Worm (Caenorhabditis elegans) whole organism, L4 larva: Measurements from ENCODE around the gene gro-1.

Source experiments
- D1046.2 ChIP-seq: fragments of 200-800 bp; sonication (Bioruptor generic); IDR thresholded peaks from 2 replicates; pipeline ENCODE4 v1.3.6; 2022; ENCODE audit warnings: missing genetic modification characterization, missing compliant biosample characterization
- F44E2.7 ChIP-seq: fragments of 200-800 bp; sonication (Bioruptor generic); IDR thresholded peaks from 2 replicates; pipeline ENCODE4 v2.1.2; 2022; ENCODE audit warnings: missing genetic modification characterization, missing compliant biosample characterization
- R02D3.7 ChIP-seq: fragments of 150-350 bp; sonication (generic microtip); optimal IDR thresholded peaks from 3 replicates; lab custom pipeline; 2014; ENCODE audit warnings: missing biosample characterization, missing genetic modification characterization
- T20F7.1 ChIP-seq: fragments of 200-800 bp; sonication (Bioruptor generic); optimal IDR thresholded peaks from 2 replicates; lab custom pipeline; 2018; ENCODE audit warnings: mild to moderate bottlenecking, missing genetic modification characterization, missing compliant biosample characterization
- Y105C5A.15 ChIP-seq: fragments of 200-800 bp; sonication (Bioruptor generic); IDR thresholded peaks from 2 replicates; pipeline ENCODE4 v1.3.6; 2022; ENCODE audit warnings: missing genetic modification characterization, missing compliant biosample characterization
- ZK546.5 ChIP-seq, 2 experiments: sonication (generic microtip); optimal IDR thresholded peaks; 2 replicates each; lab custom pipeline; 2017; ENCODE audit warnings: missing biosample characterization in 2 of 2, missing genetic modification characterization in 2 of 2
- aha-1 ChIP-seq: fragments of 150-350 bp; peaks from one replicate; lab custom pipeline; 2014; ENCODE audit warnings: missing biosample characterization, missing genetic modification characterization
- ama-1 ChIP-seq: fragments of 150-350 bp; optimal IDR thresholded peaks from 2 replicates; lab custom pipeline; 2014; ENCODE audit warnings: inconsistent platforms, mixed read lengths
- arid-1 ChIP-seq: fragments of 200-800 bp; sonication (Bioruptor generic); conservative IDR thresholded peaks from 2 replicates; pipeline ENCODE4 v1.3.6; 2022; ENCODE audit warnings: missing genetic modification reagents, missing genetic modification characterization, missing compliant biosample characterization
- ceh-20 ChIP-seq: fragments of 200-800 bp; sonication (Bioruptor generic); IDR thresholded peaks from 2 replicates; pipeline ENCODE4 v1.3.6; 2022; ENCODE audit warnings: missing genetic modification reagents, missing genetic modification characterization, missing compliant biosample characterization
- ceh-28 ChIP-seq: fragments of 150-350 bp; optimal IDR thresholded peaks from 2 replicates; lab custom pipeline; 2014; ENCODE audit warnings: missing biosample characterization, missing genetic modification reagents, missing genetic modification characterization
- ceh-62 ChIP-seq: sonication (generic microtip); optimal IDR thresholded peaks from 2 replicates; lab custom pipeline; 2017; ENCODE audit warnings: missing biosample characterization, missing genetic modification characterization
- ceh-82 ChIP-seq: sonication (generic microtip); optimal IDR thresholded peaks from 2 replicates; lab custom pipeline; 2017; ENCODE audit warnings: missing biosample characterization, missing genetic modification characterization
- ctbp-1 ChIP-seq: fragments of 200-800 bp; sonication (Bioruptor generic); IDR thresholded peaks from 2 replicates; pipeline ENCODE4 v1.3.6; 2022; ENCODE audit warnings: missing genetic modification reagents, missing genetic modification characterization, missing compliant biosample characterization
- daf-16 ChIP-seq, 3 experiments: sonication (generic microtip); optimal IDR thresholded peaks; 2 replicates each; lab custom pipeline; 2016 to 2017; ENCODE audit warnings: missing genetic modification characterization in 3 of 3, missing genetic modification reagents in 3 of 3, mild to moderate bottlenecking in 2 of 3, missing compliant biosample characterization in 2 of 3, missing biosample characterization in 1 of 3, moderate library complexity in 1 of 3
- dmd-6 ChIP-seq: fragments of 200-800 bp; sonication (Bioruptor generic); IDR thresholded peaks from 2 replicates; pipeline ENCODE4 v1.3.6; 2022; ENCODE audit warnings: missing genetic modification reagents, missing genetic modification characterization, missing compliant biosample characterization
- dmd-8 ChIP-seq: fragments of 200-800 bp; sonication (Bioruptor generic); IDR thresholded peaks from 2 replicates; pipeline ENCODE4 v1.3.6; 2022; ENCODE audit warnings: missing genetic modification characterization, missing compliant biosample characterization
- duxl-1 ChIP-seq: sonication (generic microtip); optimal IDR thresholded peaks from 2 replicates; lab custom pipeline; 2016; ENCODE audit warnings: mild to moderate bottlenecking, missing genetic modification characterization, moderate library complexity, missing compliant biosample characterization; ENCODE audit not compliant: poor library complexity
- dve-1 ChIP-seq: sonication (generic microtip); optimal IDR thresholded peaks from 2 replicates; lab custom pipeline; 2017; ENCODE audit warnings: antibody characterized with exemption, mild to moderate bottlenecking, missing genetic modification characterization, missing compliant biosample characterization; ENCODE audit not compliant: insufficient read depth
- egl-27 ChIP-seq: sonication (generic microtip); optimal IDR thresholded peaks from 3 replicates; lab custom pipeline; 2017; ENCODE audit warnings: missing biosample characterization, missing genetic modification reagents, missing genetic modification characterization
- fos-1 ChIP-seq: fragments of 150-350 bp; optimal IDR thresholded peaks from 2 replicates; lab custom pipeline; 2014; ENCODE audit warnings: missing biosample characterization, missing genetic modification characterization
- hif-1 ChIP-seq, 2 experiments: sonication (generic microtip); optimal IDR thresholded peaks; 2 replicates each; lab custom pipeline; 2016 to 2017; ENCODE audit warnings: missing compliant biosample characterization in 2 of 2, missing genetic modification characterization in 2 of 2, missing genetic modification reagents in 2 of 2, missing genotype in 2 of 2, mild to moderate bottlenecking in 1 of 2
- hlh-11 ChIP-seq: fragments of 200-800 bp; sonication (Bioruptor generic); optimal IDR thresholded peaks from 2 replicates; lab custom pipeline; 2018; ENCODE audit warnings: mild to moderate bottlenecking, missing genetic modification characterization, missing compliant biosample characterization
- hlh-30 ChIP-seq: sonication (generic microtip); optimal IDR thresholded peaks from 2 replicates; lab custom pipeline; 2017; ENCODE audit warnings: antibody characterized with exemption, mild to moderate bottlenecking, missing genetic modification characterization, missing compliant biosample characterization; ENCODE audit not compliant: insufficient read depth
- hmg-1.1 ChIP-seq: fragments of 200-800 bp; sonication (Bioruptor generic); IDR thresholded peaks from 2 replicates; pipeline ENCODE4 v1.3.6; 2022; ENCODE audit warnings: missing genetic modification reagents, missing genetic modification characterization, missing compliant biosample characterization
- jun-1 ChIP-seq: fragments of 150-350 bp; optimal IDR thresholded peaks from 2 replicates; lab custom pipeline; 2014; ENCODE audit warnings: missing biosample characterization, missing genetic modification reagents, missing genetic modification characterization
- lin-1 ChIP-seq: fragments of 200-800 bp; sonication (Bioruptor generic); IDR thresholded peaks from 2 replicates; pipeline ENCODE4 v1.3.6; 2022; ENCODE audit warnings: missing genetic modification reagents, missing genetic modification characterization, missing compliant biosample characterization
- lin-15B ChIP-seq: fragments of 150-350 bp; sonication (generic microtip); optimal IDR thresholded peaks from 3 replicates; lab custom pipeline; 2014; ENCODE audit warnings: missing biosample characterization, missing genetic modification characterization
- lin-38 ChIP-seq: fragments of 200-800 bp; sonication (Bioruptor generic); IDR thresholded peaks from 2 replicates; pipeline ENCODE4 v1.3.6; 2022; ENCODE audit warnings: missing genetic modification reagents, missing genetic modification characterization, missing compliant biosample characterization
- lin-39 ChIP-seq: fragments of 150-350 bp; optimal IDR thresholded peaks from 2 replicates; lab custom pipeline; 2014; ENCODE audit warnings: missing biosample characterization, missing genetic modification reagents, missing genetic modification characterization
- madf-5 ChIP-seq, 2 experiments: fragments of 200-800 bp; sonication (Bioruptor generic); IDR thresholded peaks; 2 replicates each; pipeline ENCODE4 v1.3.6; 2022; ENCODE audit warnings: missing compliant biosample characterization in 2 of 2, missing genetic modification characterization in 2 of 2
- mdl-1 ChIP-seq, 2 experiments: fragments of 150-350 bp in 1 of 2; sonication (generic microtip) in 1 of 2; optimal IDR thresholded peaks; 2 replicates each; lab custom pipeline; 2014 to 2017; ENCODE audit warnings: missing biosample characterization in 2 of 2, missing genetic modification characterization in 2 of 2
- mdt-29 ChIP-seq: fragments of 200-800 bp; sonication (Bioruptor generic); IDR thresholded peaks from 2 replicates; pipeline ENCODE4 v1.3.6; 2022; ENCODE audit warnings: missing genetic modification reagents, missing genetic modification characterization, missing compliant biosample characterization
- mep-1 ChIP-seq: fragments of 150-350 bp; sonication (generic microtip); optimal IDR thresholded peaks from 3 replicates; lab custom pipeline; 2014; ENCODE audit warnings: missing biosample characterization, missing genetic modification characterization
- mxl-2 ChIP-seq: fragments of 200-800 bp; sonication (Bioruptor generic); conservative IDR thresholded peaks from 2 replicates; pipeline ENCODE4 v1.3.6; 2022; ENCODE audit warnings: missing genetic modification reagents, missing genetic modification characterization, missing compliant biosample characterization
- nhr-237 ChIP-seq: sonication (generic microtip); optimal IDR thresholded peaks from 2 replicates; lab custom pipeline; 2017; ENCODE audit warnings: missing biosample characterization, missing genetic modification characterization
- nhr-28 ChIP-seq: fragments of 150-350 bp; optimal IDR thresholded peaks from 2 replicates; lab custom pipeline; 2014; ENCODE audit warnings: missing biosample characterization, missing genetic modification characterization
- nhr-6 ChIP-seq: fragments of 150-350 bp; optimal IDR thresholded peaks from 2 replicates; lab custom pipeline; 2014; ENCODE audit warnings: missing biosample characterization, missing genetic modification characterization
- nhr-77 ChIP-seq: fragments of 150-350 bp; optimal IDR thresholded peaks from 2 replicates; lab custom pipeline; 2014; ENCODE audit warnings: missing biosample characterization, missing genetic modification characterization
- pqm-1 ChIP-seq: sonication (generic microtip); optimal IDR thresholded peaks from 2 replicates; lab custom pipeline; 2017; ENCODE audit warnings: missing biosample characterization, missing genetic modification characterization
- sdz-12 ChIP-seq: fragments of 200-800 bp; sonication (Bioruptor generic); optimal IDR thresholded peaks from 2 replicates; lab custom pipeline; 2018; ENCODE audit warnings: mild to moderate bottlenecking, missing genetic modification characterization, missing compliant biosample characterization
- snpc-1.2 ChIP-seq: fragments of 200-800 bp; sonication (Bioruptor generic); IDR thresholded peaks from 2 replicates; pipeline ENCODE4 v1.3.6; 2022; ENCODE audit warnings: missing genetic modification reagents, missing genetic modification characterization, missing compliant biosample characterization
- snpc-4 ChIP-seq: fragments of 150-350 bp; optimal IDR thresholded peaks from 2 replicates; lab custom pipeline; 2014; ENCODE audit warnings: missing biosample characterization, missing genetic modification characterization
- spr-1 ChIP-seq: sonication (generic microtip); optimal IDR thresholded peaks from 2 replicates; lab custom pipeline; 2016; ENCODE audit warnings: mild to moderate bottlenecking, missing genetic modification characterization, missing compliant biosample characterization
- tag-97 ChIP-seq: fragments of 200-800 bp; sonication (Bioruptor generic); IDR thresholded peaks from 2 replicates; pipeline ENCODE4 v1.3.6; 2022; ENCODE audit warnings: missing genetic modification characterization, missing compliant biosample characterization
- tra-1 ChIP-seq: fragments of 200-800 bp; sonication (Bioruptor generic); IDR thresholded peaks from 2 replicates; pipeline ENCODE4 v1.3.6; 2022; ENCODE audit warnings: missing genetic modification reagents, missing genetic modification characterization, missing compliant biosample characterization
- zfp-3 ChIP-seq: fragments of 200-800 bp; sonication (Bioruptor generic); conservative IDR thresholded peaks from 2 replicates; pipeline ENCODE4 v1.3.6; 2022; ENCODE audit warnings: missing genetic modification reagents, missing genetic modification characterization, missing compliant biosample characterization
- zip-11 ChIP-seq: fragments of 200-800 bp; sonication (Bioruptor generic); IDR thresholded peaks from 2 replicates; pipeline ENCODE4 v1.3.6; 2022; ENCODE audit warnings: missing genetic modification characterization, missing compliant biosample characterization
- zip-2 ChIP-seq: fragments of 150-350 bp; optimal IDR thresholded peaks from 2 replicates; lab custom pipeline; 2014; ENCODE audit warnings: missing biosample characterization, missing genetic modification characterization

Gene gro-1

DNA sequence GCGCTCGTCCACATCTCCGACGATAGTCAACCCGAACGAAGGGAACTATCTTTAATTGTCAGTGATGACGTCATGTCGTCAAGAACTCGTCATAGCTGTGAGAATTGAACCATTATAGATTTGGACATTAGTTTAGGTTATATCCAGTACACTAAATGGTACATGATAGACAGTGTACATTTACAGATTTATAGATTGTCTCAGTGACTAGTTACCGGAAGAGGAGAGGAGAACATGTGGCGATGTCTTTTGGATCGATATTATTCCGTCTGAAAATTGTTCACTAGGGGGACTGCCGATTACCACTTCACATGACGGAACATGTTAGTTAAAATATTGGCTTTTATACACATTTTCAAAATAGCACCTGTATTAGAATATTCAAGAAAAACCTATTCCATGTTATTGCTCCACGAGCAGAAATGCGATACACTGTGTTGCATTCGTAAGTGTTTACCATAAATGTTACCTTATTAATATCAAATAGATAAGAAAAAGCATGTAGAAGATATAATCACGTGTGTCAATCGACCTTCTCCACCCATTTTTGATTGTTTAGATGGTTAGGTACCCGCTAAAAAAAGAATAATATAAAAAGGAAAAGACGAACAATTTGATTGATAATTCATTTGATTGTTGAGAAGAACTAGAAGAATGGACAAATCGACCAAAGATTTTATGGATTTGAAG, 2.4 kb downstream of the gro-1 start, which contains the start of gene ZC395.5 (continued):
- TF ChIP-seq Y105C5A.15 (GFP tag; lab: Robert Waterston, UW) (no peak), tra-1 (GFP tag; lab: Robert Waterston, UW) (no peak), ctbp-1 (GFP tag; lab: Robert Waterston, UW) (no peak), zip-11 (GFP tag; lab: Robert Waterston, UW) (no peak), egl-27 (tag; lab: Kevin White, UChicago) (no peak), lin-38 (GFP tag; lab: Robert Waterston, UW) (no peak), lin-39 (tag; lab: Kevin White, UChicago) (no peak), sdz-12 (GFP tag; lab: Kevin White, UChicago) (no peak), madf-5 (GFP tag; IDR thresholded peaks at IDR 0.05; lab: Robert Waterston, UW) (no peak), ama-1 (lab: Kevin White, UChicago) (no peak), ceh-28 (tag; lab: Kevin White, UChicago) (no peak), hmg-1.1 (GFP tag; lab: Robert Waterston, UW) (no peak), arid-1 (GFP tag; lab: Robert Waterston, UW) (no peak), spr-1 (no peak), lin-15B (no peak), ceh-20 (no peak), pqm-1 (tag; lab: Kevin White, UChicago) (peak; percentile 54), duxl-1 (tag; lab: Kevin White, UChicago) (no peak), hlh-11 (tag; lab: Kevin White, UChicago) (peak; percentile 23), daf-16 (GFP tag; optimal IDR thresholded peaks at IDR 0.05; lab: Kevin White, UChicago) (no peak), daf-16 (tag; optimal IDR thresholded peaks at IDR 0.05; lab: Kevin White, UChicago) (peak; percentile 96), zip-2 (no peak), dve-1 (tag; lab: Kevin White, UChicago) (peak; percentile 81), zfp-3 (GFP tag; lab: Robert Waterston, UW) (no peak), T20F7.1 (GFP tag; lab: Kevin White, UChicago) (peak; percentile 10), nhr-77 (no peak), dmd-6 (no peak; the same call in 1 of the 2 replicates), snpc-1.2 (no peak), mdt-29 (GFP tag; lab: Robert Waterston, UW) (no peak), ceh-62 (no peak), hlh-30 (tag; lab: Kevin White, UChicago) (no peak), nhr-28 (tag; lab: Kevin White, UChicago) (peak; percentile 12), snpc-4 (tag; lab: Kevin White, UChicago) (no peak), mdl-1 (tag; optimal IDR thresholded peaks at IDR 0.05; lab: Kevin White, UChicago) (peak in 1 of 2 experiments; percentile 27), ZK546.5 (tag; optimal IDR thresholded peaks at IDR 0.05; lab: Kevin White, UChicago) (no peak), F44E2.7 (GFP tag; lab: Robert Waterston, UW) (no peak), lin-1 (no peak), ceh-82 (tag; lab: Kevin White, UChicago) (no peak), tag-97 (GFP tag; lab: Robert Waterston, UW) (no peak)

DNA sequence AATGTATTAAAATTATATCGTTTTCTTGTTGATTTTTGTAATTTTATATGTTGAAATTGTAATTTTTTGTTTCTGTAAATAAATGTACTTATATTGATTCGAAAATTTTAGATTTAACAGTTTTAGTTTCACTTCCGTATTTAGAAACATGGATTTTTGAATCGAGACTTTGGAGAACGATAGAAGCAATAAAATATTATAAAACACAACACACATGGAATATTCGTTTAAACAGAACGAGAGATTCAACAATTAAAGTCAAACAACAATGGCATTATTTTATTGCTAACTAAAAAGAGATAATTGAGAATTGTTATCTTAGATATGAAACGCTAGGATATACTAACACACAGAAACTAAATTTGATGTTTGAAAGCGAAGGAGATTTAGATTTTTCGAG, 3.6 kb downstream of the gro-1 start:
- TF ChIP-seq R02D3.7 (tag; lab: Kevin White, UChicago): no peak
- TF ChIP-seq dve-1 (tag; lab: Kevin White, UChicago): peak; percentile 62
- TF ChIP-seq ctbp-1 (GFP tag; lab: Robert Waterston, UW): no peak
- no peak for TF ChIP-seq daf-16 (GFP tag; optimal IDR thresholded peaks at IDR 0.05; lab: Kevin White, UChicago)
- TF ChIP-seq daf-16 (tag; optimal IDR thresholded peaks at IDR 0.05; lab: Kevin White, UChicago): peak; percentile 64
- no peak for TF ChIP-seq snpc-1.2
- no peak for TF ChIP-seq jun-1
- no peak for TF ChIP-seq hif-1 (tag; optimal IDR thresholded peaks at IDR 0.05; lab: Kevin White, UChicago)
- TF ChIP-seq egl-27 (tag; lab: Kevin White, UChicago): no peak
- no peak for TF ChIP-seq aha-1
- no peak for TF ChIP-seq nhr-6 (tag; lab: Kevin White, UChicago)
- no peak for TF ChIP-seq lin-38 (GFP tag; lab: Robert Waterston, UW)
- no peak for TF ChIP-seq nhr-237 (tag; lab: Kevin White, UChicago)
- no peak for TF ChIP-seq hmg-1.1 (GFP tag; lab: Robert Waterston, UW)
- peak; percentile 38 for TF ChIP-seq mep-1 (tag; lab: Kevin White, UChicago)
- TF ChIP-seq mxl-2 (GFP tag; lab: Robert Waterston, UW): no peak
- no peak for TF ChIP-seq D1046.2
- no peak for TF ChIP-seq arid-1 (GFP tag; lab: Robert Waterston, UW)
- no peak for TF ChIP-seq zfp-3 (GFP tag; lab: Robert Waterston, UW)
- TF ChIP-seq dmd-8 (GFP tag; lab: Robert Waterston, UW): no peak
- TF ChIP-seq nhr-77: peak; percentile 83
- no peak for TF ChIP-seq fos-1 (tag; lab: Kevin White, UChicago)
